Worm (Caenorhabditis elegans): ENCODE results near the gene F59A6.12.
A peak's percentile ranks its signal among the peaks of the same experiment; 100 is the strongest.

F59A6.12 gene

ce11 chrII:5042381-5042930 lies 30.6 kb upstream of the F59A6.12 start:
- TF ChIP-seq lsy-2 (tag; optimal IDR thresholded peaks at IDR 0.05) (peak in 1 of 2 experiments; percentile 38), daf-12 (tag; optimal IDR thresholded peaks at IDR 0.05) (no peak), fkh-10 (GFP tag; optimal IDR thresholded peaks at IDR 0.05) (peak; percentile 9), dmd-8 (GFP tag; IDR thresholded peaks at IDR 0.05) (no peak), nhr-76 (tag; optimal IDR thresholded peaks at IDR 0.05) (no peak), unc-62 (GFP tag; optimal IDR thresholded peaks at IDR 0.05 in 1 of 2) (peak in 1 of 2 experiments; percentile 85), unc-62 (tag; optimal IDR thresholded peaks at IDR 0.05) (no peak), zfp-3 (GFP tag; conservative IDR thresholded peaks at IDR 0.05) (no peak)

ce11 chrII:5040631-5041156 lies 28.8 kb upstream of the F59A6.12 start, which contains the start of gene F33G12.7:
Gene F33G12.7, minus strand, starts transcription at chrII:5040681.
- TF ChIP-seq lin-15B (tag; optimal IDR thresholded peaks at IDR 0.05) = no peak
- no peak for TF ChIP-seq nhr-76 (tag; optimal IDR thresholded peaks at IDR 0.05)
- TF ChIP-seq lin-38 (GFP tag; IDR thresholded peaks at IDR 0.05) = peak; percentile 31; the same call in 1 of the 2 replicates
- no peak for TF ChIP-seq ceh-44 (GFP tag; IDR thresholded peaks at IDR 0.05)
- TF ChIP-seq lsy-2 (tag; optimal IDR thresholded peaks at IDR 0.05) = peak in 1 of 2 experiments; percentile 33

DNA sequence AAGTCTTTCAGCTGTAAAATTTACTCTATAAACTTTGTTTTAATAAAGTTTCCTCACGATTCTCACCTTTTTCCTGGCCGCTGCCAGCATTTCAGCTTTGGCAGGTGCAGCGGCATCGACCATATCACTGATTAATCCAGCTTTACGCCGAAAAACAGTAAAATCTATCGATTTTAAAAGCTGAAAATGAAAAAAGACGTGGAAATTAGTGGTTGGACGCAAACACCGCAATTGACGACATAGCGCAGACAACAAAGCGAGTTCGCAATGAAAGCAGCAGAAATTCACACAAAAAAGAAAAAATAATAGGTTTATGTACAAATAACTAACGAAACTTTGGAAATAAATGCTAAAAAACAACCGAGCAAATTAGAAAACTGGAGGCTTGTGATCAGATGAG lies 28.0 kb upstream of the F59A6.12 start, which contains the start of gene golg-2:
Gene golg-2, minus strand, starts transcription at position 180 of the 400 bp plus-strand sequence.
- TF ChIP-seq tra-1 (GFP tag; IDR thresholded peaks at IDR 0.05) (no peak), snpc-1.2 (GFP tag; IDR thresholded peaks at IDR 0.05) (0 out of 2 replicates have a peak, but pooled peaks have one; percentile 3), lsy-2 (tag; optimal IDR thresholded peaks at IDR 0.05) (peak in 1 of 2 experiments; percentile 40), lin-38 (GFP tag; IDR thresholded peaks at IDR 0.05) (peak; percentile 33), set-16 (GFP tag; IDR thresholded peaks at IDR 0.05) (no peak), nhr-25 (tag; optimal IDR thresholded peaks at IDR 0.05; ENCODE audit: borderline replicate concordance, insufficient read depth) (no peak), tag-97 (GFP tag; IDR thresholded peaks at IDR 0.05) (no peak), daf-12 (tag; optimal IDR thresholded peaks at IDR 0.05) (no peak), dpl-1 (GFP tag; optimal IDR thresholded peaks at IDR 0.05) (peak; percentile 21), mdl-1 (tag; optimal IDR thresholded peaks at IDR 0.05) (no peak), dmd-6 (GFP tag; IDR thresholded peaks at IDR 0.05) (no peak)

DNA sequence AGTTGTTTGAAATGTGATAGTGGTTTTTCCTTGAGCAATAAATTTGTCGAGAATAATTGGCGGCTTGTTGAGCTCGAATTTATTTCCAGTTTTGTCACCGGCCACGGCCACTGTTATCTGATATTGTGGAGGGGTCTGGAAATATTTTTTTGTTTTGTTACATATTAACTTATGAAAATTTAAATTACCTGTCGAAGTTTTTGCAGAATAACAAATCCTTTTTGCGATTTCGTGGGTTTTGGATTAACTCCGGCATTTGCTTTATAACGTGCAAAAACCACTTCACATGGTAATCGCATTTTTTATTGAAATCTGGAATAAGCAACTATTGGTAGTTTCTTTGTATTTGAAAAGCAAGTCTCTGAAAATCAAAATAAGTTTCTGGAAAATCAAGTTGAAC lies 24.2 kb upstream of the F59A6.12 start, which contains the start of gene lrr-1:
Gene lrr-1, minus strand, starts transcription at position 312 of the 400 bp plus-strand sequence.
- 0 out of 2 replicates have a peak, but pooled peaks have one; percentile 29 for TF ChIP-seq arid-1 (GFP tag; conservative IDR thresholded peaks at IDR 0.05)
- TF ChIP-seq dpl-1 (GFP tag; optimal IDR thresholded peaks at IDR 0.05) = no peak
- peak in 1 of 2 experiments; percentile 85 for TF ChIP-seq unc-62 (GFP tag; optimal IDR thresholded peaks at IDR 0.05 in 1 of 2)
- TF ChIP-seq unc-62 (tag; optimal IDR thresholded peaks at IDR 0.05) = no peak

ce11 chrII:5033935-5034334 lies 22.1 kb upstream of the F59A6.12 start, which contains the start of gene F33G12.3:
Gene F33G12.3, minus strand, starts transcription at chrII:5034035.
- TF ChIP-seq daf-8 (GFP tag; IDR thresholded peaks at IDR 0.05) = no peak
- TF ChIP-seq ceh-28 (tag; optimal IDR thresholded peaks at IDR 0.05) = no peak
- no peak for TF ChIP-seq rbr-2 (tag; optimal IDR thresholded peaks at IDR 0.05)
- no peak for TF ChIP-seq zip-2 (tag; optimal IDR thresholded peaks at IDR 0.05)
- TF ChIP-seq Y105C5A.15 (GFP tag; IDR thresholded peaks at IDR 0.05) = no peak
- no peak for TF ChIP-seq dve-1 (tag; optimal IDR thresholded peaks at IDR 0.05; ENCODE audit: insufficient read depth)
- no peak for TF ChIP-seq snpc-1.2 (GFP tag; IDR thresholded peaks at IDR 0.05)
- TF ChIP-seq F44E2.7 (GFP tag; IDR thresholded peaks at IDR 0.05) = no peak
- TF ChIP-seq ztf-11 (tag; optimal IDR thresholded peaks at IDR 0.05) = no peak
- TF ChIP-seq unc-130 (GFP tag; optimal IDR thresholded peaks at IDR 0.05) = no peak
- no peak for TF ChIP-seq daf-19 (GFP tag; conservative IDR thresholded peaks at IDR 0.05)
